Worm (Caenorhabditis elegans): ENCODE data around the gene sra-8.

DNA sequence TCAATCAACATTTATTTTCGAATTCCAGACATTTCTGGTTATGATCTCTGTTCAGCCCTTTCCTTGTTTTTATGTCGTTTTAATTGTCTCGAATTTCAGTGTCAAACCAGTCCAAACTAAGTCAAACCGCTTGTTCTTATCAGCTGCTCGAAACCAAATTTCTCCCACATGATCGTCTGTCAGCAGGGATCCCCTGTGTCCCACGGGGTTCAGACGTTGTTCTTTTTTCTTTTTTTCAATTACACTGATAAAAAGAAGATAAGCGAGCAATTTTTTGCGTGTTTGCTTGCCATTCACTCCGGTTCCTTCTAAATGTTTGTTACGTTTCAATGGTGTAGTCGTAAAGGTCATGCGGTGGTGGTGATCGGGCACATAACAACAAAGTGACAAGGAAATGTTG, 35.6 kb upstream of the sra-8 start:
- TF ChIP-seq pha-4 (tag; optimal IDR thresholded peaks at IDR 0.05) (no peak), nhr-12 (tag; optimal IDR thresholded peaks at IDR 0.05) (no peak), unc-62 (GFP tag; optimal IDR thresholded peaks at IDR 0.05) (no peak), mab-5 (tag; optimal IDR thresholded peaks at IDR 0.05) (no peak), lin-13 (tag; optimal IDR thresholded peaks at IDR 0.05) (no peak), flh-1 (GFP tag; optimal IDR thresholded peaks at IDR 0.05) (no peak), nhr-76 (tag; optimal IDR thresholded peaks at IDR 0.05) (no peak), unc-39 (tag; optimal IDR thresholded peaks at IDR 0.05) (no peak), sptf-1 (tag; optimal IDR thresholded peaks at IDR 0.05) (no peak)
